Worm (Caenorhabditis elegans) whole organism, L3 larva: Measurements from ENCODE around the gene rps-14.

Source experiments
- R02D3.7 ChIP-seq: fragments of 150-350 bp; optimal IDR thresholded peaks from 2 replicates; lab custom pipeline; 2014; ENCODE audit warnings: missing biosample characterization, missing genetic modification characterization
- ZK546.5 ChIP-seq: sonication (generic microtip); optimal IDR thresholded peaks from 2 replicates; lab custom pipeline; 2017; ENCODE audit warnings: missing biosample characterization, missing genetic modification characterization
- aly-2 ChIP-seq: fragments of 150-350 bp; optimal IDR thresholded peaks from 2 replicates; lab custom pipeline; 2014; ENCODE audit warnings: missing biosample characterization, missing genetic modification characterization
- ama-1 ChIP-seq: fragments of 150-350 bp; optimal IDR thresholded peaks from 2 replicates; lab custom pipeline; 2018
- ceh-28 ChIP-seq: fragments of 150-350 bp; optimal IDR thresholded peaks from 2 replicates; lab custom pipeline; 2014; ENCODE audit warnings: missing biosample characterization, missing genetic modification reagents, missing genetic modification characterization
- daf-12 ChIP-seq: fragments of 150-350 bp; optimal IDR thresholded peaks from 2 replicates; lab custom pipeline; 2014; ENCODE audit warnings: missing biosample characterization, missing genetic modification reagents, missing genetic modification characterization
- egl-27 ChIP-seq: sonication (generic microtip); optimal IDR thresholded peaks from 4 replicates; lab custom pipeline; 2017; ENCODE audit warnings: missing biosample characterization, missing genetic modification reagents, missing genetic modification characterization
- egl-5 ChIP-seq: fragments of 150-350 bp; optimal IDR thresholded peaks from 2 replicates; lab custom pipeline; 2017; ENCODE audit warnings: missing biosample characterization, missing genetic modification reagents, missing genetic modification characterization, inconsistent platforms
- elt-1 ChIP-seq: fragments of 150-350 bp; optimal IDR thresholded peaks from 2 replicates; lab custom pipeline; 2014; ENCODE audit warnings: missing biosample characterization, missing genetic modification characterization
- elt-2 ChIP-seq: sonication (generic microtip); optimal IDR thresholded peaks from 2 replicates; lab custom pipeline; 2016; ENCODE audit warnings: missing genetic modification reagents, mild to moderate bottlenecking, missing genetic modification characterization, missing compliant biosample characterization
- elt-3 ChIP-seq, 3 experiments: fragments of 150-350 bp in 1 of 3; sonication (generic microtip) in 2 of 3; optimal IDR thresholded peaks; 2 replicates in 2 of 3; 4 replicates in 1 of 3; lab custom pipeline; 2014 to 2017; ENCODE audit warnings: missing biosample characterization in 3 of 3, missing genetic modification characterization in 3 of 3
- eor-1 ChIP-seq, 2 experiments: fragments of 150-350 bp; optimal IDR thresholded peaks; 2 replicates each; lab custom pipeline; 2014 to 2018; ENCODE audit warnings: missing biosample characterization in 2 of 2, missing genetic modification characterization in 2 of 2
- fkh-2 ChIP-seq: fragments of 150-350 bp; optimal IDR thresholded peaks from 2 replicates; lab custom pipeline; 2014; ENCODE audit warnings: missing biosample characterization, missing genetic modification reagents, missing genetic modification characterization
- fos-1 ChIP-seq: fragments of 150-350 bp; optimal IDR thresholded peaks from 2 replicates; lab custom pipeline; 2014; ENCODE audit warnings: missing biosample characterization, missing genetic modification characterization
- hmg-11 ChIP-seq: sonication (generic microtip); optimal IDR thresholded peaks from 2 replicates; lab custom pipeline; 2016; ENCODE audit warnings: missing genetic modification characterization, missing compliant biosample characterization
- jun-1 ChIP-seq: fragments of 150-350 bp; optimal IDR thresholded peaks from 2 replicates; lab custom pipeline; 2014; ENCODE audit warnings: missing biosample characterization, missing genetic modification reagents, missing genetic modification characterization
- lin-15B ChIP-seq: fragments of 150-350 bp; optimal IDR thresholded peaks from 2 replicates; lab custom pipeline; 2014; ENCODE audit warnings: missing biosample characterization, missing genetic modification characterization
- lin-39 ChIP-seq: fragments of 150-350 bp; optimal IDR thresholded peaks from 2 replicates; lab custom pipeline; 2018; ENCODE audit warnings: missing biosample characterization, missing genetic modification reagents, missing genetic modification characterization
- lsy-12 ChIP-seq: sonication (generic microtip); optimal IDR thresholded peaks from 2 replicates; lab custom pipeline; 2016; ENCODE audit warnings: mild to moderate bottlenecking, missing genetic modification characterization, missing compliant biosample characterization
- mdl-1 ChIP-seq: fragments of 150-350 bp; optimal IDR thresholded peaks from 2 replicates; lab custom pipeline; 2014; ENCODE audit warnings: missing biosample characterization, missing genetic modification characterization
- mml-1 ChIP-seq: fragments of 150-350 bp; sonication (generic microtip); optimal IDR thresholded peaks from 3 replicates; lab custom pipeline; 2014; ENCODE audit warnings: missing biosample characterization, missing genetic modification characterization
- nfya-1 ChIP-seq: sonication (generic microtip); optimal IDR thresholded peaks from 2 replicates; lab custom pipeline; 2017; ENCODE audit warnings: missing genetic modification characterization, mild to moderate bottlenecking, missing compliant biosample characterization, antibody characterized with exemption, moderate library complexity; ENCODE audit not compliant: insufficient read depth
- nhr-11 ChIP-seq: fragments of 150-350 bp; optimal IDR thresholded peaks from 2 replicates; lab custom pipeline; 2014; ENCODE audit warnings: missing biosample characterization, missing genetic modification characterization
- nhr-12 ChIP-seq: fragments of 150-350 bp; optimal IDR thresholded peaks from 2 replicates; lab custom pipeline; 2014; ENCODE audit warnings: missing biosample characterization, missing genetic modification characterization
- nhr-23 ChIP-seq: fragments of 150-350 bp; optimal IDR thresholded peaks from 2 replicates; lab custom pipeline; 2014; ENCODE audit warnings: missing biosample characterization, missing genetic modification reagents, missing genetic modification characterization
- nhr-25 ChIP-seq: sonication (generic microtip); optimal IDR thresholded peaks from 2 replicates; lab custom pipeline; 2017; ENCODE audit warnings: missing biosample characterization, missing genetic modification characterization
- nhr-43 ChIP-seq: sonication (generic microtip); optimal IDR thresholded peaks from 2 replicates; lab custom pipeline; 2016; ENCODE audit warnings: mild to moderate bottlenecking, missing genetic modification characterization, missing compliant biosample characterization; ENCODE audit not compliant: poor library complexity, severe bottlenecking
- nhr-67 ChIP-seq: fragments of 150-350 bp; optimal IDR thresholded peaks from 2 replicates; lab custom pipeline; 2014; ENCODE audit warnings: missing biosample characterization, missing genetic modification characterization
- nhr-76 ChIP-seq: fragments of 150-350 bp; sonication (generic microtip); optimal IDR thresholded peaks from 5 replicates; lab custom pipeline; 2014; ENCODE audit warnings: missing biosample characterization, missing genetic modification characterization
- nhr-77 ChIP-seq: fragments of 150-350 bp; optimal IDR thresholded peaks from 2 replicates; lab custom pipeline; 2014; ENCODE audit warnings: missing biosample characterization, missing genetic modification characterization
- pha-4 ChIP-seq: fragments of 150-350 bp; optimal IDR thresholded peaks from 2 replicates; lab custom pipeline; 2014; ENCODE audit warnings: missing biosample characterization, missing genetic modification reagents, missing genetic modification characterization
- pqm-1 ChIP-seq: fragments of 150-350 bp; optimal IDR thresholded peaks from 2 replicates; lab custom pipeline; 2017; ENCODE audit warnings: missing biosample characterization, missing genetic modification characterization, inconsistent platforms
- sea-2 ChIP-seq: fragments of 150-350 bp; sonication (generic microtip); optimal IDR thresholded peaks from 4 replicates; lab custom pipeline; 2014; ENCODE audit warnings: missing biosample characterization, missing genetic modification reagents, missing genetic modification characterization
- skn-1 ChIP-seq: fragments of 150-350 bp; optimal IDR thresholded peaks from 2 replicates; lab custom pipeline; 2014; ENCODE audit warnings: missing biosample characterization, missing genetic modification characterization
- snpc-4 ChIP-seq: fragments of 150-350 bp; optimal IDR thresholded peaks from 2 replicates; lab custom pipeline; 2014; ENCODE audit warnings: missing biosample characterization, missing genetic modification characterization
- unc-39 ChIP-seq: sonication (generic microtip); optimal IDR thresholded peaks from 4 replicates; lab custom pipeline; 2017; ENCODE audit warnings: missing biosample characterization, missing genetic modification characterization
- unc-62 ChIP-seq: fragments of 150-350 bp; sonication (generic microtip); optimal IDR thresholded peaks from 4 replicates; lab custom pipeline; 2014; ENCODE audit warnings: missing biosample characterization, missing genetic modification reagents, missing genetic modification characterization
- zag-1 ChIP-seq: fragments of 150-350 bp; optimal IDR thresholded peaks from 2 replicates; lab custom pipeline; 2014; ENCODE audit warnings: missing biosample characterization, missing genetic modification characterization
- ztf-11 ChIP-seq: fragments of 150-350 bp; optimal IDR thresholded peaks from 2 replicates; lab custom pipeline; 2014; ENCODE audit warnings: missing biosample characterization, missing genetic modification characterization

The rps-14 gene

ce11 chrIII:7162065-7162762 is 17.2 kb downstream of the rps-14 start, which contains the start of the genes syf-2 and K04G7.1 (continued):
- TF ChIP-seq nhr-77 (tag; lab: Kevin White, UChicago) (no peak), daf-12 (no peak), unc-62 (peak; percentile 53), nhr-23 (tag; lab: Kevin White, UChicago) (peak; percentile 94), sea-2 (GFP tag; lab: Kevin White, UChicago) (no peak), lin-15B (tag; lab: Kevin White, UChicago) (peak; percentile 99), unc-39 (tag; lab: Kevin White, UChicago) (no peak), egl-5 (tag; lab: Kevin White, UChicago) (peak; percentile 57), egl-27 (tag; lab: Kevin White, UChicago) (peak; percentile 92), pqm-1 (peak; percentile 29), R02D3.7 (tag; lab: Kevin White, UChicago) (peak; percentile 76), ztf-11 (tag; lab: Kevin White, UChicago) (no peak)
- TF ChIP-seq, all 47 proteins: peak for 26

ce11 chrIII:7161055-7161454 is 18.3 kb downstream of the rps-14 start, which contains the start of gene rnp-7:
Gene rnp-7, minus strand, starts transcription at chrIII:7161155.
- no peak for TF ChIP-seq nhr-11 (tag; lab: Kevin White, UChicago)
- TF ChIP-seq ceh-28 (tag; lab: Kevin White, UChicago) = no peak
- TF ChIP-seq pha-4 = no peak
- no peak for TF ChIP-seq nhr-67 (tag; lab: Kevin White, UChicago)
- TF ChIP-seq hmg-11 (tag; lab: Kevin White, UChicago) = no peak
- TF ChIP-seq, all 47 proteins: peak for 0

- no peak for TF ChIP-seq ama-1
- no peak for TF ChIP-seq nhr-76 (tag; lab: Kevin White, UChicago)
- no peak for TF ChIP-seq skn-1 (tag; lab: Kevin White, UChicago)
- no peak for TF ChIP-seq ZK546.5 (tag; lab: Kevin White, UChicago)
- no peak for TF ChIP-seq nhr-77 (tag; lab: Kevin White, UChicago)
- TF ChIP-seq eor-1 (tag; optimal IDR thresholded peaks at IDR 0.05; lab: Kevin White, UChicago) = no peak
- no peak for TF ChIP-seq lin-15B (tag; lab: Kevin White, UChicago)
- no peak for TF ChIP-seq unc-39 (tag; lab: Kevin White, UChicago)
- TF ChIP-seq nhr-25 (tag; lab: Kevin White, UChicago) = no peak
- no peak for TF ChIP-seq sea-2 (GFP tag; lab: Kevin White, UChicago)
- TF ChIP-seq lin-39 (tag; lab: Kevin White, UChicago) = no peak
- TF ChIP-seq jun-1 = no peak
- no peak for TF ChIP-seq mdl-1 (tag; lab: Kevin White, UChicago)
- TF ChIP-seq, all 47 proteins: peak for 0
Measured at ce11 chrIII:7159246-7159645, 20.1 kb downstream of the rps-14 start.

- TF ChIP-seq elt-1 (tag; lab: Kevin White, UChicago) (no peak), nhr-23 (tag; lab: Kevin White, UChicago) (no peak), nhr-67 (tag; lab: Kevin White, UChicago) (no peak), fkh-2 (tag; lab: Kevin White, UChicago) (no peak), snpc-4 (tag; lab: Kevin White, UChicago) (no peak), mdl-1 (tag; lab: Kevin White, UChicago) (no peak), sea-2 (GFP tag; lab: Kevin White, UChicago) (no peak), nhr-43 (tag; lab: Kevin White, UChicago) (no peak), elt-3 (tag; optimal IDR thresholded peaks at IDR 0.05; lab: Kevin White, UChicago) (no peak), nhr-77 (tag; lab: Kevin White, UChicago) (no peak), ceh-28 (tag; lab: Kevin White, UChicago) (no peak), elt-2 (tag; lab: Kevin White, UChicago) (no peak), fos-1 (tag; lab: Kevin White, UChicago) (no peak)
Measured at ce11 chrIII:7158709-7159108, 20.7 kb downstream of the rps-14 start, which contains the start of gene nuo-4. Gene nuo-4, minus strand, starts transcription at chrIII:7158809.

ce11 chrIII:7155631-7156030 is 23.8 kb downstream of the rps-14 start:
- peak; percentile 78 for TF ChIP-seq skn-1 (tag; lab: Kevin White, UChicago)
- TF ChIP-seq mml-1 = no peak
- TF ChIP-seq ztf-11 (tag; lab: Kevin White, UChicago) = no peak
- peak; percentile 98 for TF ChIP-seq mdl-1 (tag; lab: Kevin White, UChicago)
- no peak for TF ChIP-seq aly-2 (tag; lab: Kevin White, UChicago)
- TF ChIP-seq nhr-43 (tag; lab: Kevin White, UChicago) = peak; percentile 80
- TF ChIP-seq unc-39 (tag; lab: Kevin White, UChicago) = no peak
- peak; percentile 94 for TF ChIP-seq nfya-1 (tag; lab: Kevin White, UChicago)
- peak; percentile 92 for TF ChIP-seq hmg-11 (tag; lab: Kevin White, UChicago)
- TF ChIP-seq nhr-23 (tag; lab: Kevin White, UChicago) = peak; percentile 85
- no peak for TF ChIP-seq nhr-12 (tag; lab: Kevin White, UChicago)
- TF ChIP-seq nhr-11 (tag; lab: Kevin White, UChicago) = peak; percentile 74
- peak; percentile 89 for TF ChIP-seq jun-1
- peak; percentile 79 for TF ChIP-seq ama-1
- no peak for TF ChIP-seq elt-3 (tag; optimal IDR thresholded peaks at IDR 0.05; lab: Kevin White, UChicago)
- TF ChIP-seq elt-1 (tag; lab: Kevin White, UChicago) = peak; percentile 40
- TF ChIP-seq eor-1 (tag; optimal IDR thresholded peaks at IDR 0.05; lab: Kevin White, UChicago) = no peak
- peak; percentile 87 for TF ChIP-seq lsy-12
- peak; percentile 81 for TF ChIP-seq zag-1 (tag; lab: Kevin White, UChicago)
- peak; percentile 75 for TF ChIP-seq R02D3.7 (tag; lab: Kevin White, UChicago)
- peak; percentile 97 for TF ChIP-seq egl-27 (tag; lab: Kevin White, UChicago)
- peak; percentile 85 for TF ChIP-seq egl-5 (tag; lab: Kevin White, UChicago)
- peak; percentile 83 for TF ChIP-seq elt-2 (tag; lab: Kevin White, UChicago)
- TF ChIP-seq sea-2 (GFP tag; lab: Kevin White, UChicago) = peak; percentile 13
- no peak for TF ChIP-seq fkh-2 (tag; lab: Kevin White, UChicago)
